Fruit fly (Drosophila melanogaster): Measurements from ENCODE around the gene Wnt4.

Gene Wnt4

DNA sequence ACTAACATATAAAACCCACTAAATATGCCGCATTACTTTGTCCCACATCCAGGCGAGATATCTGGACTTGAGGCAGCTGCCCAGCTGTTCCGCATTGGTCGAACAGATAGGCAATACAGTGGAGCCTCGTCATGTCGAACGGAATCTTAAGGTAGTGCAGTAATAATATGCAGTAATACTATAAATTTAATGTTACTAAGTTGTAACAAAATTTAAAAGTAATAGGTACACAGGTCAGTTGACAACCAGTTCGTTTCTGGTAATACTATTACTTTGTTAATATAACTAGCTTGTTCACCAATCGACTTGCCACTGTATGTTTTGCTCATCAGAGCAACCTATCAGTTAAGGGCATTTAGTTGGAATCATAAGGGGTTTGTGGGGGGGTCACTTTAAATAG, 18.0 kb upstream of the Wnt4 start (continued):
- TF ChIP-seq Oaz (GFP tag; IDR thresholded peaks at IDR 0.05) (no peak), CG1602 (GFP tag; optimal IDR thresholded peaks at IDR 0.05) (no peak), dm (GFP tag; optimal IDR thresholded peaks at IDR 0.05) (no peak), CG17328 (GFP tag; IDR thresholded peaks at IDR 0.05) (peak; percentile 62), CG34224 (GFP tag; IDR thresholded peaks at IDR 0.05; ENCODE audit: partially characterized antibody) (no peak), rib (GFP tag; IDR thresholded peaks at IDR 0.05) (no peak), jigr1 (GFP tag; IDR thresholded peaks at IDR 0.05) (no peak), br (optimal IDR thresholded peaks at IDR 0.05) (no peak), CG14050 (GFP tag; IDR thresholded peaks at IDR 0.05) (no peak), CG6689 (GFP tag; IDR thresholded peaks at IDR 0.05) (peak; percentile 39), her (GFP tag; optimal IDR thresholded peaks at IDR 0.05) (no peak), hb (GFP tag; IDR thresholded peaks at IDR 0.05; ENCODE audit: partially characterized antibody) (no peak), CG12219 (GFP tag; optimal IDR thresholded peaks at IDR 0.05) (peak; percentile 24), CG30020 (tag; optimal IDR thresholded peaks at IDR 0.05) (no peak), onecut (GFP tag; IDR thresholded peaks at IDR 0.05) (no peak), CG12769 (tag; optimal IDR thresholded peaks at IDR 0.05) (peak; percentile 42), CG32532 (GFP tag; IDR thresholded peaks at IDR 0.05) (no peak), CG10959 (GFP tag; IDR thresholded peaks at IDR 0.05) (peak; percentile 42; the same call in 1 of the 2 replicates), eve (GFP tag; optimal IDR thresholded peaks at IDR 0.05) (no peak), YL-1 (GFP tag; optimal IDR thresholded peaks at IDR 0.05) (no peak), wdn (GFP tag; IDR thresholded peaks at IDR 0.05) (no peak), yki (optimal IDR thresholded peaks at IDR 0.05) (no peak), HLH3B (GFP tag; IDR thresholded peaks at IDR 0.05) (0 out of 2 replicates have a peak, but pooled peaks have one; percentile 21), CG12744 (GFP tag; optimal IDR thresholded peaks at IDR 0.05) (no peak), Xrp1 (GFP tag; IDR thresholded peaks at IDR 0.05) (peak; percentile 67), maf-S (GFP tag; optimal IDR thresholded peaks at IDR 0.05) (no peak), Hmx (GFP tag; optimal IDR thresholded peaks at IDR 0.05) (no peak), CG12391 (tag; optimal IDR thresholded peaks at IDR 0.05) (peak; percentile 50), crol (GFP tag; IDR thresholded peaks at IDR 0.05) (no peak), esg (GFP tag; conservative IDR thresholded peaks at IDR 0.05) (peak; percentile 42), z (GFP tag; IDR thresholded peaks at IDR 0.05) (0 out of 3 replicates have a peak, but pooled peaks have one; percentile 28), CG17385 (GFP tag; optimal IDR thresholded peaks at IDR 0.05) (peak; percentile 31), CG15269 (tag; optimal IDR thresholded peaks at IDR 0.05) (peak; percentile 4), NC2β (GFP tag; optimal IDR thresholded peaks at IDR 0.05) (peak; percentile 3), CG9727 (GFP tag; optimal IDR thresholded peaks at IDR 0.05) (no peak), CG2678 (tag; optimal IDR thresholded peaks at IDR 0.05) (peak; percentile 51), grau (tag; optimal IDR thresholded peaks at IDR 0.05) (peak; percentile 84), bsh (GFP tag; optimal IDR thresholded peaks at IDR 0.05) (peak in 1 of 2 experiments; percentile 73), CG2875 (GFP tag; optimal IDR thresholded peaks at IDR 0.05) (peak; percentile 6), Six4 (GFP tag; optimal IDR thresholded peaks at IDR 0.05) (peak; percentile 2), fd96Cb (tag; optimal IDR thresholded peaks at IDR 0.05) (peak; percentile 55), CG8765 (GFP tag; IDR thresholded peaks at IDR 0.05) (no peak), CG16813 (GFP tag; IDR thresholded peaks at IDR 0.05; ENCODE audit: partially characterized antibody) (no peak), Dp (GFP tag; optimal IDR thresholded peaks at IDR 0.05) (no peak), gce (GFP tag; IDR thresholded peaks at IDR 0.05) (no peak), CG7372 (GFP tag; IDR thresholded peaks at IDR 0.05) (no peak), Hsf (GFP tag; optimal IDR thresholded peaks at IDR 0.05) (no peak), CG8290 (GFP tag; optimal IDR thresholded peaks at IDR 0.05) (no peak), CG8290 (tag; optimal IDR thresholded peaks at IDR 0.05) (no peak), CG18262 (tag; optimal IDR thresholded peaks at IDR 0.05) (peak; percentile 73), CG14710 (tag; optimal IDR thresholded peaks at IDR 0.05) (peak; percentile 48), CG6254 (GFP tag; optimal IDR thresholded peaks at IDR 0.05) (peak; percentile 45), chif (GFP tag; optimal IDR thresholded peaks at IDR 0.05) (peak in 1 of 2 experiments; percentile 56)

Data from whole organism, embryonic.